Worm (Caenorhabditis elegans) whole organism, mixed stage, embryonic: Measurements from ENCODE around the gene srd-4.

Source experiments
- M03D4.4 ChIP-seq: sonication (generic microtip); optimal IDR thresholded peaks from 2 replicates; lab custom pipeline; 2017; ENCODE audit warnings: mild to moderate bottlenecking, missing genetic modification characterization, missing compliant biosample characterization
- bed-3 ChIP-seq: fragments of 200-800 bp; sonication (Bioruptor generic); optimal IDR thresholded peaks from 3 replicates; lab custom pipeline; 2018; ENCODE audit warnings: mild to moderate bottlenecking, missing genetic modification characterization, moderate library complexity, missing compliant biosample characterization
- blmp-1 ChIP-seq: fragments of 150-350 bp; optimal IDR thresholded peaks from 2 replicates; lab custom pipeline; 2014; ENCODE audit warnings: missing biosample characterization, missing genetic modification characterization
- ceh-39 ChIP-seq: fragments of 150-350 bp; optimal IDR thresholded peaks from 2 replicates; lab custom pipeline; 2014; ENCODE audit warnings: missing biosample characterization, missing genetic modification characterization
- ceh-43 ChIP-seq: fragments of 200-800 bp; sonication (Bioruptor generic); optimal IDR thresholded peaks from 2 replicates; lab custom pipeline; 2018; ENCODE audit warnings: mild to moderate bottlenecking, missing genetic modification characterization, moderate library complexity, missing compliant biosample characterization
- ces-1 ChIP-seq: fragments of 150-350 bp; optimal IDR thresholded peaks from 2 replicates; lab custom pipeline; 2014; ENCODE audit warnings: missing biosample characterization, missing genetic modification reagents, missing genetic modification characterization
- cnd-1 ChIP-seq: fragments of 200-800 bp; sonication (Bioruptor generic); optimal IDR thresholded peaks from 2 replicates; lab custom pipeline; 2018; ENCODE audit warnings: mild to moderate bottlenecking, missing genetic modification characterization, missing compliant biosample characterization
- elt-1 ChIP-seq: sonication (generic microtip); optimal IDR thresholded peaks from 2 replicates; lab custom pipeline; 2017; ENCODE audit warnings: missing genetic modification characterization, mild to moderate bottlenecking, missing compliant biosample characterization, antibody characterized with exemption, moderate library complexity, borderline replicate concordance; ENCODE audit not compliant: insufficient read depth
- elt-3 ChIP-seq: fragments of 150-350 bp; optimal IDR thresholded peaks from 2 replicates; lab custom pipeline; 2014; ENCODE audit warnings: missing biosample characterization, missing genetic modification characterization
- flh-1 ChIP-seq: fragments of 200-800 bp; sonication (Bioruptor generic); optimal IDR thresholded peaks from 2 replicates; lab custom pipeline; 2018; ENCODE audit warnings: mild to moderate bottlenecking, missing genetic modification characterization, moderate library complexity, missing compliant biosample characterization
- ham-2 ChIP-seq: fragments of 200-800 bp; sonication (Bioruptor generic); optimal IDR thresholded peaks from 2 replicates; lab custom pipeline; 2018; ENCODE audit warnings: mild to moderate bottlenecking, missing genetic modification characterization, missing compliant biosample characterization
- hlh-1 ChIP-seq: fragments of 150-350 bp; optimal IDR thresholded peaks from 2 replicates; lab custom pipeline; 2014; ENCODE audit warnings: missing biosample characterization, missing genetic modification reagents, missing genetic modification characterization
- lin-13 ChIP-seq: fragments of 150-350 bp; optimal IDR thresholded peaks from 2 replicates; lab custom pipeline; 2014; ENCODE audit warnings: missing biosample characterization, missing genetic modification characterization
- mab-5 ChIP-seq: fragments of 150-350 bp; optimal IDR thresholded peaks from 2 replicates; lab custom pipeline; 2014; ENCODE audit warnings: missing biosample characterization, missing genetic modification characterization
- mep-1 ChIP-seq: fragments of 150-350 bp; optimal IDR thresholded peaks from 2 replicates; lab custom pipeline; 2017; ENCODE audit warnings: missing biosample characterization, missing genetic modification reagents, missing genetic modification characterization, inconsistent platforms
- mls-2 ChIP-seq: sonication (generic microtip); optimal IDR thresholded peaks from 2 replicates; lab custom pipeline; 2016; ENCODE audit warnings: mild to moderate bottlenecking, missing genetic modification characterization, moderate library complexity, missing compliant biosample characterization
- nhr-12 ChIP-seq: fragments of 150-350 bp; optimal IDR thresholded peaks from 2 replicates; lab custom pipeline; 2014; ENCODE audit warnings: missing biosample characterization, missing genetic modification characterization
- nhr-2 ChIP-seq: fragments of 150-350 bp; optimal IDR thresholded peaks from 2 replicates; lab custom pipeline; 2014; ENCODE audit warnings: missing biosample characterization, missing genetic modification characterization
- nhr-237 ChIP-seq: fragments of 150-350 bp; optimal IDR thresholded peaks from 2 replicates; lab custom pipeline; 2014; ENCODE audit warnings: missing biosample characterization, missing genetic modification characterization
- nhr-28 ChIP-seq: fragments of 150-350 bp; optimal IDR thresholded peaks from 2 replicates; lab custom pipeline; 2014; ENCODE audit warnings: missing biosample characterization, missing genetic modification characterization
- nhr-76 ChIP-seq: sonication (generic microtip); optimal IDR thresholded peaks from 2 replicates; lab custom pipeline; 2017; ENCODE audit warnings: missing biosample characterization, missing genetic modification characterization
- pha-4 ChIP-seq: fragments of 150-350 bp; optimal IDR thresholded peaks from 2 replicates; lab custom pipeline; 2018; ENCODE audit warnings: missing biosample characterization, missing genetic modification reagents, missing genetic modification characterization
- sem-2 ChIP-seq: fragments of 200-800 bp; sonication (Bioruptor generic); optimal IDR thresholded peaks from 2 replicates; lab custom pipeline; 2018; ENCODE audit warnings: mild to moderate bottlenecking, missing genetic modification characterization, missing compliant biosample characterization
- snpc-4 ChIP-seq: fragments of 150-350 bp; optimal IDR thresholded peaks from 2 replicates; lab custom pipeline; 2014; ENCODE audit warnings: missing biosample characterization, missing genetic modification characterization
- sptf-1 ChIP-seq: sonication (generic microtip); optimal IDR thresholded peaks from 2 replicates; lab custom pipeline; 2017; ENCODE audit warnings: mild to moderate bottlenecking, missing genetic modification characterization, moderate library complexity, missing compliant biosample characterization
- tbx-8 ChIP-seq: fragments of 200-800 bp; sonication (Bioruptor generic); optimal IDR thresholded peaks from 2 replicates; lab custom pipeline; 2018; ENCODE audit warnings: mild to moderate bottlenecking, missing genetic modification characterization, moderate library complexity, missing compliant biosample characterization
- unc-120 ChIP-seq: sonication (generic microtip); optimal IDR thresholded peaks from 2 replicates; lab custom pipeline; 2017; ENCODE audit warnings: missing genetic modification characterization, missing compliant biosample characterization; ENCODE audit not compliant: poor library complexity, severe bottlenecking
- unc-39 ChIP-seq: fragments of 150-350 bp; optimal IDR thresholded peaks from 2 replicates; lab custom pipeline; 2014; ENCODE audit warnings: missing biosample characterization, missing genetic modification characterization
- zip-8 ChIP-seq: fragments of 150-350 bp; optimal IDR thresholded peaks from 2 replicates; lab custom pipeline; 2014; ENCODE audit warnings: missing biosample characterization, missing genetic modification characterization
- ztf-11 ChIP-seq: fragments of 150-350 bp; optimal IDR thresholded peaks from 2 replicates; lab custom pipeline; 2014; ENCODE audit warnings: missing biosample characterization, missing genetic modification characterization

srd-4 gene

DNA sequence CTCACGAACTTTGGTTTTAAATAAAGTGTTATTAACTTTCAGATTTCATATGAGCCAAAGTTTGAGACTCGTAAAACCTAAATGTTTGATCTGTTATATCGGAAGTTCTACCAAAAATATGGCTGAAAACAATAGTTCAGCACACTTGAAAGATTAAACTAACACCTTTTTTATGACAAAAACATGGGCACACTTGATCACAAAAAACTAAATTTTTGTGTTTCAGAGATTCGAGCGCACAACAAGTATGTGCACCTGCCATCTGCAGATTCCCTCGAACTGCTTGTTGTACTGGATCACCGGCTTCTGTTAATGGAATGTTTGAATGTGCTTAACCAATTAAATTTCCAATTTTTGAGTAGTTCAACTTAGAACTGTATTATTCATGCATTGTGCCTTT, 31.0 kb upstream of the srd-4 start:
- TF ChIP-seq ceh-43 (GFP tag; lab: Kevin White, UChicago) (no peak), mls-2 (tag; lab: Kevin White, UChicago) (no peak), lin-13 (no peak), snpc-4 (no peak), flh-1 (GFP tag; lab: Kevin White, UChicago) (no peak), bed-3 (no peak), nhr-237 (tag; lab: Kevin White, UChicago) (no peak), tbx-8 (GFP tag; lab: Kevin White, UChicago) (no peak), zip-8 (tag; lab: Kevin White, UChicago) (no peak), cnd-1 (tag; lab: Kevin White, UChicago) (no peak)

- no peak for TF ChIP-seq mab-5 (tag; lab: Kevin White, UChicago)
- no peak for TF ChIP-seq snpc-4
- TF ChIP-seq hlh-1 (tag; lab: Kevin White, UChicago), result no peak
- TF ChIP-seq sem-2 (GFP tag; lab: Kevin White, UChicago), result no peak
These were observed 30.2 kb upstream of the srd-4 start, which contains the start of gene C27A7.9 for ce11 chrV:12154554-12154953. Gene C27A7.9 (minus strand): TSS chrV:12154654.

DNA sequence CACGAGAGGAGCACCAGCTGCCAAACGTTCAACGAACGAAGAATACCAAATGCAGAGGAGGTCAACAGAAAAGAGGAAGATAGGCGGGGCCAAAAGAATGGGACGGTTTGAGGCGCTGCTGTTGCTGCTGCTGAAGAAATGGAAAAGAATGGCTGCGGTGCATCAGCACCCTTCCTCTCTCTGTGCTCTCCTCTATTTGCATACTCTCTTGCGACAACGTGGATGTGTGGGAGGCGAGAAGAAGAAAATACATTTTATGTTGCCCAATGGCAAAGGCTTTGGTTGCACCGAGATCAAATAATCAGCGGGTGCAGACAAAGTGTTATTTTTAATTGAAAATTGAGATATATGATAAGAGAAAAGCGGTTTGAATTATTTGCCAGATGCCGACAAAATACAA, 26.4 kb upstream of the srd-4 start:
- no peak for TF ChIP-seq nhr-76 (tag; lab: Kevin White, UChicago)
- no peak for TF ChIP-seq bed-3
- no peak for TF ChIP-seq sem-2 (GFP tag; lab: Kevin White, UChicago)
- TF ChIP-seq nhr-12, result no peak
- no peak for TF ChIP-seq sptf-1 (tag; lab: Kevin White, UChicago)
- TF ChIP-seq ceh-39 (tag; lab: Kevin White, UChicago), result no peak
- no peak for TF ChIP-seq elt-3
- TF ChIP-seq blmp-1 (tag; lab: Kevin White, UChicago), result no peak
- TF ChIP-seq nhr-237 (tag; lab: Kevin White, UChicago), result no peak
- TF ChIP-seq mab-5 (tag; lab: Kevin White, UChicago), result no peak
- no peak for TF ChIP-seq pha-4 (tag; lab: Kevin White, UChicago)
- no peak for TF ChIP-seq hlh-1 (tag; lab: Kevin White, UChicago)
- no peak for TF ChIP-seq nhr-2 (tag; lab: Kevin White, UChicago)
- TF ChIP-seq, all 35 proteins: peak for 0

DNA sequence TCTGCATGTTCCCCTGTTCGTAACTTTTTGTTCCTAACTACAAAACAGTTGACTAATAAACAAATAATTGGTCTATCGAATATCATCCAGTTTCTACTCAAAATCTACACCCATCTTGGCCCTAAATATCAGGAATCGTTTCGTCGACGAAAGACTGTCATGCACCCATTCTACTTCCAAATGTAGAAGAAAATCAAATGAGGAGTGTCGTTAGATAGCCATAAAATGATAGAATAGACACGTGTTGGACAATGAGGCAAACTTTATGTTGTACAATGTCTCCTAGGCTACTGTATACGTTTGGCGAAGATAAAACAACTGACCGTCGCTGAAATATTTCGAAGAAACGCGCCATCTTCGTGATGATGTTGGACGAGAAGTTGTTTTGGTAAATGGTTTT, 24.8 kb upstream of the srd-4 start:
- no peak for TF ChIP-seq ham-2 (GFP tag; lab: Kevin White, UChicago)
- no peak for TF ChIP-seq flh-1 (GFP tag; lab: Kevin White, UChicago)
- TF ChIP-seq hlh-1 (tag; lab: Kevin White, UChicago), result no peak
- no peak for TF ChIP-seq pha-4 (tag; lab: Kevin White, UChicago)
- TF ChIP-seq M03D4.4 (tag; lab: Kevin White, UChicago), result no peak
- TF ChIP-seq mep-1, result no peak
- no peak for TF ChIP-seq sptf-1 (tag; lab: Kevin White, UChicago)

ce11 chrV:12161157-12161556, 23.6 kb upstream of the srd-4 start:
- TF ChIP-seq nhr-28, result no peak
- TF ChIP-seq ceh-43 (GFP tag; lab: Kevin White, UChicago), result no peak
- TF ChIP-seq unc-120, result no peak
- no peak for TF ChIP-seq mep-1
- TF ChIP-seq nhr-237 (tag; lab: Kevin White, UChicago), result no peak
- TF ChIP-seq zip-8 (tag; lab: Kevin White, UChicago), result no peak
- TF ChIP-seq sem-2 (GFP tag; lab: Kevin White, UChicago), result no peak
- TF ChIP-seq nhr-2 (tag; lab: Kevin White, UChicago), result no peak
- no peak for TF ChIP-seq lin-13

ce11 chrV:12162220-12162619, 22.5 kb upstream of the srd-4 start, which contains the start of gene C27A7.5:
Gene C27A7.5 (minus strand): TSS chrV:12162320.
- TF ChIP-seq pha-4 (tag; lab: Kevin White, UChicago) (no peak), unc-120 (no peak), ham-2 (GFP tag; lab: Kevin White, UChicago) (no peak), nhr-12 (no peak), ces-1 (GFP tag; lab: Kevin White, UChicago) (no peak)
- TF ChIP-seq, all 35 proteins: peak for 0

DNA sequence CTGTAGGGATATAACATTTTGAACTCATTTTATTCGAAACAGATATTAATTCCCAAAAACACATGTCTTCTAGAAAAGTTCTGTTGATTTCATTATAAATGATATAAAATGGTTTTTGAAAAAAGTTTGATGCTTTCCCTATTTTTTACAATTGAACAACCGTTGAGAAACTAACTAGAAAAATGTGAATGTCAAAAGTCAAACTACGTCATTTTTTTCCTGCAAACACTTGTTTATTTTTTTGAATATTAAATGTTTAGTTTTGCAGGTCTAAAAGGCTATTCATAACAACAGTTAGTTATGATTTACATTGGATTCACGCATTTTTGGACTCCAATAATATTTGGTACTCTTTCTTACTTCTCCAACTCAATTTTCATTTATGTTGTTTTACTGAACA, 21.8 kb upstream of the srd-4 start, which contains the start of gene srj-4:
srj-4 (plus strand) TSS at position 301 of the 400 bp plus-strand sequence.
- TF ChIP-seq sptf-1 (tag; lab: Kevin White, UChicago) (no peak), unc-120 (no peak), cnd-1 (tag; lab: Kevin White, UChicago) (no peak), mep-1 (no peak), ceh-39 (tag; lab: Kevin White, UChicago) (no peak), sem-2 (GFP tag; lab: Kevin White, UChicago) (no peak), unc-39 (tag; lab: Kevin White, UChicago) (no peak), M03D4.4 (tag; lab: Kevin White, UChicago) (no peak), ham-2 (GFP tag; lab: Kevin White, UChicago) (no peak), snpc-4 (no peak), ces-1 (GFP tag; lab: Kevin White, UChicago) (no peak), nhr-237 (tag; lab: Kevin White, UChicago) (no peak), mls-2 (tag; lab: Kevin White, UChicago) (no peak), ceh-43 (GFP tag; lab: Kevin White, UChicago) (no peak), nhr-12 (no peak), hlh-1 (tag; lab: Kevin White, UChicago) (no peak), tbx-8 (GFP tag; lab: Kevin White, UChicago) (no peak), blmp-1 (tag; lab: Kevin White, UChicago) (no peak), elt-1 (tag; lab: Kevin White, UChicago) (no peak), ztf-11 (tag; lab: Kevin White, UChicago) (no peak)
